Worm (Caenorhabditis elegans) whole organism, L3 larva: ENCODE results near the gene lsm-3.

Source experiments
- R02D3.7 ChIP-seq: fragments of 150-350 bp; optimal IDR thresholded peaks from 2 replicates; lab custom pipeline; 2014; ENCODE audit warnings: missing biosample characterization, missing genetic modification characterization
- daf-12 ChIP-seq: fragments of 150-350 bp; optimal IDR thresholded peaks from 2 replicates; lab custom pipeline; 2014; ENCODE audit warnings: missing biosample characterization, missing genetic modification reagents, missing genetic modification characterization
- egl-27 ChIP-seq: sonication (generic microtip); optimal IDR thresholded peaks from 4 replicates; lab custom pipeline; 2017; ENCODE audit warnings: missing biosample characterization, missing genetic modification reagents, missing genetic modification characterization
- egl-5 ChIP-seq: fragments of 150-350 bp; optimal IDR thresholded peaks from 2 replicates; lab custom pipeline; 2017; ENCODE audit warnings: missing biosample characterization, missing genetic modification reagents, missing genetic modification characterization, inconsistent platforms
- elt-3 ChIP-seq, 3 experiments: fragments of 150-350 bp in 1 of 3; sonication (generic microtip) in 2 of 3; optimal IDR thresholded peaks; 2 replicates in 2 of 3; 4 replicates in 1 of 3; lab custom pipeline; 2014 to 2017; ENCODE audit warnings: missing biosample characterization in 3 of 3, missing genetic modification characterization in 3 of 3
- fos-1 ChIP-seq: fragments of 150-350 bp; optimal IDR thresholded peaks from 2 replicates; lab custom pipeline; 2014; ENCODE audit warnings: missing biosample characterization, missing genetic modification characterization
- lin-15B ChIP-seq: fragments of 150-350 bp; optimal IDR thresholded peaks from 2 replicates; lab custom pipeline; 2014; ENCODE audit warnings: missing biosample characterization, missing genetic modification characterization
- lin-39 ChIP-seq: fragments of 150-350 bp; optimal IDR thresholded peaks from 2 replicates; lab custom pipeline; 2018; ENCODE audit warnings: missing biosample characterization, missing genetic modification reagents, missing genetic modification characterization
- nhr-11 ChIP-seq: fragments of 150-350 bp; optimal IDR thresholded peaks from 2 replicates; lab custom pipeline; 2014; ENCODE audit warnings: missing biosample characterization, missing genetic modification characterization
- nhr-12 ChIP-seq: fragments of 150-350 bp; optimal IDR thresholded peaks from 2 replicates; lab custom pipeline; 2014; ENCODE audit warnings: missing biosample characterization, missing genetic modification characterization
- nhr-76 ChIP-seq: fragments of 150-350 bp; sonication (generic microtip); optimal IDR thresholded peaks from 5 replicates; lab custom pipeline; 2014; ENCODE audit warnings: missing biosample characterization, missing genetic modification characterization
- unc-39 ChIP-seq: sonication (generic microtip); optimal IDR thresholded peaks from 4 replicates; lab custom pipeline; 2017; ENCODE audit warnings: missing biosample characterization, missing genetic modification characterization
- ztf-4 ChIP-seq: fragments of 150-350 bp; optimal IDR thresholded peaks from 2 replicates; lab custom pipeline; 2014; ENCODE audit warnings: missing biosample characterization, missing genetic modification characterization

DNA sequence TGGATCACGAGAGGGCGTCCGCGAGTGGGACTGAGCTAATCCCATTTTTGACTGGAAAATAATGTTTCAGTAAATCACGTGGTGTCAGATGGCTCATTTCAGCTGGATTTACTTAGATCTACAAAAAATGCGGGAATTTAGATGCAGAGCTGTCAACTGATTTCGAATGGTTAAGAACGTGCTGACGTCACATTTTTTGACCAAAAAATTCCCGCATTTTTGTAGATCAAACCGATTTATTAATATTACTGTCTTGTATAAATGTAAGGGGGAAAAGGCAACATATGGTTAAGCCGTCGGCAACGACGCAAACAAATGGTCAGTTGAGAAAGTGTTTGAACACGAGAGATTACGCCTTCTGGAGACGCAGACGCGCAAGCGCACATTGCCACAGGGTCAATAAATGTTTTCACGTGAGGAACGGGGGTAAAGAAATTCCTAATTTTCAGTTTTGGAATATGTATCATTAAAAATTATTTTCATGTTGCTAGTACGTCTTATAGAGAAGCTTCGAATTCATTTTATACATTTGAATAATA is 25.9 kb downstream of the lsm-3 start, which contains the start of gene gcl-1:
- TF ChIP-seq nhr-12 (tag; lab: Kevin White, UChicago) = no peak
- TF ChIP-seq elt-3 (tag; optimal IDR thresholded peaks at IDR 0.05; lab: Kevin White, UChicago) = no peak
- no peak for TF ChIP-seq fos-1 (tag; lab: Kevin White, UChicago)
- TF ChIP-seq ztf-4 (tag; lab: Kevin White, UChicago) = no peak
- TF ChIP-seq daf-12 (tag; lab: Kevin White, UChicago) = no peak
- no peak for TF ChIP-seq unc-39
- no peak for TF ChIP-seq lin-39 (tag; lab: Kevin White, UChicago)
- no peak for TF ChIP-seq nhr-76 (tag; lab: Kevin White, UChicago)
- no peak for TF ChIP-seq egl-5
- no peak for TF ChIP-seq nhr-11 (tag; lab: Kevin White, UChicago)
- no peak for TF ChIP-seq lin-15B (tag; lab: Kevin White, UChicago)
- no peak for TF ChIP-seq egl-27 (tag; lab: Kevin White, UChicago)
- no peak for TF ChIP-seq R02D3.7 (tag; lab: Kevin White, UChicago)
